Worm (Caenorhabditis elegans): ENCODE results near the gene F58H7.1.
"Not testable (repeated sequence)": the region's sequence is repeated elsewhere in the genome, so short reads cannot be mapped to it uniquely, and the experiment has no call there.

DNA sequence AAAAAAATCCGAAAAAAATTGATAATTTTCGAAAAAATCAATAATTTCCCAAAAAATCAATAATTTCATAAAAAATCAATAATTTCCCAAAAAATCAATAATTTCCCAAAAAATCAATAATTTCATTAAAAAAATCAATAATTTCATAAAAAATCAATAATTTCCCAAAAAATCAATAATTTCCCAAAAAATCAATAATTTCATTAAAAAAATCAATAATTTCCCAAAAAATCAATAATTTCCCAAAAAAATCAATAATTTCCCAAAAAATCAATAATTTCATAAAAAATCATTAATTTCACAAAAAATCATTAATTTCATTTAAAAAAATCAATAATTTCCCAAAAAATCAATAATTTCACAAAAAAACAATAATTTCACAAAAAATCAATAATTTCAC lies 42.2 kb upstream of the F58H7.1 start:
- TF ChIP-seq ceh-2, F13H6.1, pqm-1, unc-86, ceh-9, elt-2, dve-1, npax-4, nhr-11, sox-4 (tag; optimal IDR thresholded peaks at IDR 0.05): not testable (repeated sequence)
